Fruit fly (Drosophila melanogaster) whole organism, embryonic: ENCODE measurements around the gene CG31872.

Source experiments
- Ada2b ChIP-seq: fragments of 200-800 bp; sonication (Bioruptor generic); IDR thresholded peaks from 2 replicates; pipeline ENCODE4 v1.3.6; 2022; ENCODE audit warnings: missing biosample characterization, missing genetic modification characterization
- Atf-2 ChIP-seq: fragments of 200-800 bp; sonication (Bioruptor generic); optimal IDR thresholded peaks from 2 replicates; lab custom pipeline; 2016; ENCODE audit warnings: missing biosample characterization, missing genetic modification characterization
- B-H1 ChIP-seq: fragments of 200-800 bp; sonication (Bioruptor generic); IDR thresholded peaks from 3 replicates; pipeline ENCODE4 v1.3.6; 2022; ENCODE audit warnings: missing biosample characterization, missing genetic modification characterization
- BEAF-32 ChIP-seq: fragments of 200-800 bp; sonication (Bioruptor generic); optimal IDR thresholded peaks from 3 replicates; lab custom pipeline; 2017; ENCODE audit warnings: missing biosample characterization, missing genetic modification characterization, mild to moderate bottlenecking, moderate library complexity, missing genetic modification reagents
- CG1024 ChIP-seq: fragments of 200-800 bp; sonication (Bioruptor generic); IDR thresholded peaks from 2 replicates; pipeline ENCODE4 v1.3.6; 2022; ENCODE audit warnings: missing biosample characterization, missing genetic modification characterization
- CG10321 ChIP-seq: fragments of 200-800 bp; sonication (Bioruptor generic); IDR thresholded peaks from 2 replicates; pipeline ENCODE4 v1.3.6; 2022; ENCODE audit warnings: missing biosample characterization, missing genetic modification characterization
- CG10543 ChIP-seq: fragments of 200-800 bp; sonication (Bioruptor generic); optimal IDR thresholded peaks from 3 replicates; lab custom pipeline; 2017; ENCODE audit warnings: missing biosample characterization, mild to moderate bottlenecking, missing genetic modification characterization, moderate library complexity
- CG12236 ChIP-seq: fragments of 200-800 bp; sonication (Bioruptor generic); optimal IDR thresholded peaks from 2 replicates; lab custom pipeline; 2016; ENCODE audit warnings: missing biosample characterization, missing genetic modification characterization
- CG13624 ChIP-seq: fragments of 200-800 bp; sonication (Bioruptor generic); optimal IDR thresholded peaks from 2 replicates; lab custom pipeline; 2016; ENCODE audit warnings: missing biosample characterization, missing genetic modification characterization
- CG14667 ChIP-seq: fragments of 200-800 bp; sonication (Bioruptor generic); IDR thresholded peaks from 2 replicates; pipeline ENCODE4 v1.3.6; 2022; ENCODE audit warnings: missing biosample characterization, missing genetic modification characterization
- CG14860 ChIP-seq: fragments of 200-800 bp; sonication (Bioruptor generic); IDR thresholded peaks from 3 replicates; pipeline ENCODE4 v1.3.6; 2022; ENCODE audit warnings: missing biosample characterization, missing genetic modification characterization; ENCODE audit not compliant: partially characterized antibody
- CG17361 ChIP-seq: fragments of 200-800 bp; sonication (Bioruptor generic); IDR thresholded peaks from 3 replicates; pipeline ENCODE4 v1.3.6; 2022; ENCODE audit warnings: missing biosample characterization, missing genetic modification characterization
- CG2202 ChIP-seq: fragments of 200-800 bp; sonication (Bioruptor generic); optimal IDR thresholded peaks from 2 replicates; lab custom pipeline; 2018; ENCODE audit warnings: missing biosample characterization, mild to moderate bottlenecking, missing genetic modification characterization
- CG32772 ChIP-seq: fragments of 200-800 bp; sonication (Bioruptor generic); IDR thresholded peaks from 2 replicates; pipeline ENCODE4 v1.3.6; 2022; ENCODE audit warnings: missing biosample characterization, missing genetic modification characterization
- CG33213 ChIP-seq: fragments of 200-800 bp; sonication (Bioruptor generic); optimal IDR thresholded peaks from 3 replicates; lab custom pipeline; 2016; ENCODE audit warnings: missing biosample characterization, missing genetic modification characterization
- CG3407 ChIP-seq: fragments of 200-800 bp; sonication (Bioruptor generic); optimal IDR thresholded peaks from 2 replicates; lab custom pipeline; 2018; ENCODE audit warnings: missing biosample characterization, mild to moderate bottlenecking, missing genetic modification characterization
- CG4328 ChIP-seq: fragments of 200-800 bp; sonication (Bioruptor generic); optimal IDR thresholded peaks from 3 replicates; lab custom pipeline; 2017; ENCODE audit warnings: missing biosample characterization, missing genetic modification reagents, missing genetic modification characterization
- CG4617 ChIP-seq: fragments of 200-800 bp; sonication (Bioruptor generic); optimal IDR thresholded peaks from 3 replicates; lab custom pipeline; 2016; ENCODE audit warnings: missing biosample characterization, missing genetic modification characterization, borderline replicate concordance
- CG5180 ChIP-seq: fragments of 200-800 bp; sonication (Bioruptor generic); optimal IDR thresholded peaks from 3 replicates; lab custom pipeline; 2017; ENCODE audit warnings: missing biosample characterization, missing genetic modification characterization, mild to moderate bottlenecking, moderate library complexity, missing genetic modification reagents
- CG7963 ChIP-seq: fragments of 200-800 bp; sonication (Bioruptor generic); IDR thresholded peaks from 3 replicates; pipeline ENCODE4 v1.3.6; 2022; ENCODE audit warnings: missing biosample characterization, missing genetic modification characterization; ENCODE audit not compliant: partially characterized antibody
- CG8388 ChIP-seq: fragments of 200-800 bp; sonication (Bioruptor generic); optimal IDR thresholded peaks from 2 replicates; lab custom pipeline; 2019; ENCODE audit warnings: missing biosample characterization, mild to moderate bottlenecking, missing genetic modification characterization, moderate library complexity
- CG9437 ChIP-seq: fragments of 200-800 bp; sonication (Bioruptor generic); optimal IDR thresholded peaks from 2 replicates; lab custom pipeline; 2018; ENCODE audit warnings: missing biosample characterization, mild to moderate bottlenecking, missing genetic modification characterization
- CG9817 ChIP-seq: fragments of 200-800 bp; sonication (Bioruptor generic); optimal IDR thresholded peaks from 2 replicates; lab custom pipeline; 2018; ENCODE audit warnings: missing biosample characterization, mild to moderate bottlenecking, missing genetic modification characterization, moderate library complexity
- CkIIα-i1 ChIP-seq: fragments of 200-800 bp; sonication (Bioruptor generic); IDR thresholded peaks from 2 replicates; pipeline ENCODE4 v1.3.6; 2022; ENCODE audit warnings: missing biosample characterization, missing genetic modification characterization
- CoRest ChIP-seq: fragments of 200-800 bp; sonication (Bioruptor generic); optimal IDR thresholded peaks from 3 replicates; lab custom pipeline; 2018; ENCODE audit warnings: missing biosample characterization, mild to moderate bottlenecking, missing genetic modification characterization, moderate library complexity
- Dad ChIP-seq: fragments of 200-800 bp; sonication (Bioruptor generic); optimal IDR thresholded peaks from 3 replicates; lab custom pipeline; 2016; ENCODE audit warnings: missing biosample characterization, missing genetic modification characterization
- Ets97D ChIP-seq: fragments of 200-800 bp; sonication (Bioruptor generic); optimal IDR thresholded peaks from 3 replicates; lab custom pipeline; 2016; ENCODE audit warnings: missing biosample characterization, missing genetic modification characterization
- Gug ChIP-seq: fragments of 200-800 bp; sonication (Bioruptor generic); IDR thresholded peaks from 4 replicates; pipeline ENCODE4 v1.3.6; 2022; ENCODE audit warnings: missing biosample characterization, missing genetic modification characterization
- Hey ChIP-seq: fragments of 200-800 bp; sonication (Bioruptor generic); optimal IDR thresholded peaks from 3 replicates; lab custom pipeline; 2018; ENCODE audit warnings: missing biosample characterization, mild to moderate bottlenecking, missing genetic modification characterization
- MESR4 ChIP-seq: fragments of 200-800 bp; sonication (Bioruptor generic); optimal IDR thresholded peaks from 2 replicates; lab custom pipeline; 2018; ENCODE audit warnings: missing biosample characterization, mild to moderate bottlenecking, missing genetic modification characterization, moderate library complexity
- Myb ChIP-seq: fragments of 200-800 bp; sonication (Bioruptor generic); optimal IDR thresholded peaks from 2 replicates; lab custom pipeline; 2016; ENCODE audit warnings: missing biosample characterization, missing genetic modification characterization
- NFAT ChIP-seq: fragments of 200-800 bp; sonication (Bioruptor generic); IDR thresholded peaks from 2 replicates; pipeline ENCODE4 v1.3.6; 2022; ENCODE audit warnings: missing biosample characterization, missing genetic modification characterization
- Spps ChIP-seq: fragments of 200-800 bp; sonication (Bioruptor generic); optimal IDR thresholded peaks from 2 replicates; lab custom pipeline; 2018; ENCODE audit warnings: missing biosample characterization, mild to moderate bottlenecking, missing genetic modification characterization
- bigmax ChIP-seq: fragments of 200-800 bp; sonication (Bioruptor generic); optimal IDR thresholded peaks from 2 replicates; lab custom pipeline; 2018; ENCODE audit warnings: missing biosample characterization, mild to moderate bottlenecking, missing genetic modification characterization
- bsh ChIP-seq, 2 experiments: fragments of 200-800 bp; sonication (Bioruptor generic); optimal IDR thresholded peaks; 2 replicates each; lab custom pipeline; 2017 to 2018; ENCODE audit warnings: mild to moderate bottlenecking in 2 of 2, missing biosample characterization in 2 of 2, missing genetic modification characterization in 2 of 2, moderate library complexity in 1 of 2
- disco-r ChIP-seq: fragments of 200-800 bp; sonication (Bioruptor generic); optimal IDR thresholded peaks from 2 replicates; lab custom pipeline; 2016; ENCODE audit warnings: missing biosample characterization, missing genetic modification characterization
- dpn ChIP-seq, 2 experiments: fragments of 200-800 bp; sonication (Bioruptor generic); optimal IDR thresholded peaks; 3 replicates each; lab custom pipeline; 2016; ENCODE audit warnings: missing biosample characterization in 2 of 2, missing genetic modification characterization in 2 of 2
- eyg ChIP-seq: fragments of 200-800 bp; sonication (Bioruptor generic); optimal IDR thresholded peaks from 3 replicates; lab custom pipeline; 2016; ENCODE audit warnings: missing biosample characterization, missing genetic modification characterization
- jing ChIP-seq: fragments of 200-800 bp; sonication (Bioruptor generic); optimal IDR thresholded peaks from 2 replicates; lab custom pipeline; 2018; ENCODE audit warnings: missing biosample characterization, mild to moderate bottlenecking, missing genetic modification characterization
- lilli ChIP-seq: fragments of 200-800 bp; sonication (Bioruptor generic); optimal IDR thresholded peaks from 3 replicates; lab custom pipeline; 2016; ENCODE audit warnings: missing biosample characterization, missing genetic modification characterization
- onecut ChIP-seq: fragments of 200-800 bp; sonication (Bioruptor generic); IDR thresholded peaks from 2 replicates; pipeline ENCODE4 v1.3.6; 2022; ENCODE audit warnings: missing biosample characterization, missing genetic modification characterization
- pho ChIP-seq: fragments of 200-800 bp; sonication (Bioruptor generic); optimal IDR thresholded peaks from 2 replicates; lab custom pipeline; 2016; ENCODE audit warnings: missing biosample characterization, missing genetic modification characterization
- phol ChIP-seq: fragments of 200-800 bp; sonication (Bioruptor generic); optimal IDR thresholded peaks from 3 replicates; lab custom pipeline; 2018; ENCODE audit warnings: missing biosample characterization, mild to moderate bottlenecking, missing genetic modification characterization, moderate library complexity
- slou ChIP-seq: fragments of 200-800 bp; sonication (Bioruptor generic); optimal IDR thresholded peaks from 3 replicates; lab custom pipeline; 2016; ENCODE audit warnings: missing biosample characterization, missing genetic modification characterization
- so ChIP-seq: fragments of 200-800 bp; sonication (Bioruptor generic); IDR thresholded peaks from 3 replicates; pipeline ENCODE4 v1.3.6; 2022; ENCODE audit warnings: missing biosample characterization, missing genetic modification characterization
- tap ChIP-seq: fragments of 200-800 bp; optimal IDR thresholded peaks from 3 replicates; lab custom pipeline; 2019; ENCODE audit warnings: missing biosample characterization, mild to moderate bottlenecking, missing genetic modification characterization, moderate library complexity
- tin ChIP-seq: fragments of 200-800 bp; sonication (Bioruptor generic); optimal IDR thresholded peaks from 3 replicates; lab custom pipeline; 2016; ENCODE audit warnings: missing biosample characterization, missing genetic modification characterization
- trem ChIP-seq: fragments of 200-800 bp; optimal IDR thresholded peaks from 3 replicates; lab custom pipeline; 2019; ENCODE audit warnings: missing biosample characterization, mild to moderate bottlenecking, missing genetic modification characterization, moderate library complexity
- twi ChIP-seq: fragments of 200-800 bp; optimal IDR thresholded peaks from 2 replicates; lab custom pipeline; 2019; ENCODE audit warnings: missing biosample characterization, mild to moderate bottlenecking, missing genetic modification characterization, moderate library complexity
- wek ChIP-seq: fragments of 200-800 bp; sonication (Bioruptor generic); optimal IDR thresholded peaks from 3 replicates; lab custom pipeline; 2018; ENCODE audit warnings: missing biosample characterization, mild to moderate bottlenecking, missing genetic modification characterization, moderate library complexity
- zf30C ChIP-seq: fragments of 200-800 bp; sonication (Bioruptor generic); optimal IDR thresholded peaks from 3 replicates; lab custom pipeline; 2018; ENCODE audit warnings: missing biosample characterization, mild to moderate bottlenecking, missing genetic modification characterization

The CG31872 gene

DNA sequence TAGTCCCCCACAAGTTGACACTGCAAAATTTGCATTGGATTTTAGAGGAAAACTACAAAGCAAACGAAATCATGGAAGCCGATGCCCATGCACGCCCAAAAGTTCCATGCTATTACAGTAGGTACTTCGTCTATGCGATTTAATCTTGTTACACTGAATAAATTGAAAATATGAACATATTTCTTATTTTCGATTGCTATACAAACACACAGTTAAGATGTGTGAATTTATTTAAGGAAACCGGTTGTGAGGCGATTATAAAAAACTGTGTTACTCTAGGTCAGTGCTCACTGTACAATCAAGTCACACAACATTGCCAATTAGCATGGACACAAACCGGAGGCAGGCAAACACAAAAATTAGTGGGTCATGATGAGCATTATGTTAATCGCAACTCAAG, 25.9 kb downstream of the CG31872 start (continued):
- TF ChIP-seq Spps (no peak), wek (GFP tag; lab: Kevin White, UChicago) (peak; percentile 56), CkIIα-i1 (GFP tag; lab: Robert Waterston, UW) (peak; percentile 84), twi (tag; lab: Kevin White, UChicago) (no peak), CG12236 (GFP tag; lab: Kevin White, UChicago) (peak; percentile 57), lilli (GFP tag; lab: Kevin White, UChicago) (peak; percentile 85), CG33213 (GFP tag; lab: Kevin White, UChicago) (peak; percentile 36), CG1024 (peak; percentile 80), CG2202 (tag; lab: Kevin White, UChicago) (no peak), CG10543 (GFP tag; lab: Kevin White, UChicago) (no peak), tap (tag; lab: Kevin White, UChicago) (peak; percentile 80), Ada2b (GFP tag; lab: Robert Waterston, UW) (peak; percentile 92), CG4617 (GFP tag; lab: Kevin White, UChicago) (peak; percentile 31), tin (GFP tag; lab: Kevin White, UChicago) (peak; percentile 74), bigmax (no peak), BEAF-32 (GFP tag; lab: Kevin White, UChicago) (no peak), B-H1 (peak; percentile 61), disco-r (peak; percentile 77), CG32772 (GFP tag; lab: Robert Waterston, UW) (peak; percentile 82), NFAT (GFP tag; lab: Robert Waterston, UW) (peak; percentile 78), jing (GFP tag; lab: Kevin White, UChicago) (peak; percentile 70), trem (tag; lab: Kevin White, UChicago) (peak; percentile 5), dpn (GFP tag; optimal IDR thresholded peaks at IDR 0.05; lab: Kevin White, UChicago) (peak; percentile 70 to 88), Ets97D (GFP tag; lab: Kevin White, UChicago) (no peak), CG14667 (GFP tag; lab: Robert Waterston, UW) (peak; percentile 84), CoRest (tag; lab: Kevin White, UChicago) (peak; percentile 78), CG3407 (GFP tag; lab: Kevin White, UChicago) (peak; percentile 43), CG10321 (peak; percentile 48; the same call in 1 of the 2 replicates), CG9437 (peak; percentile 62), slou (GFP tag; lab: Kevin White, UChicago) (peak; percentile 61), Atf-2 (GFP tag; lab: Kevin White, UChicago) (peak; percentile 74), onecut (GFP tag; lab: Robert Waterston, UW) (peak; percentile 61), CG14860 (GFP tag; lab: Robert Waterston, UW) (no peak), eyg (GFP tag; lab: Kevin White, UChicago) (peak; percentile 63), CG5180 (GFP tag; lab: Kevin White, UChicago) (peak; percentile 59), Myb (peak; percentile 53), phol (tag; lab: Kevin White, UChicago) (peak; percentile 71), CG9817 (tag; lab: Kevin White, UChicago) (peak; percentile 71), bsh (GFP tag; optimal IDR thresholded peaks at IDR 0.05; lab: Kevin White, UChicago) (peak in 1 of 2 experiments; percentile 74), MESR4 (no peak), CG8388 (peak; percentile 63), zf30C (GFP tag; lab: Kevin White, UChicago) (no peak), Gug (GFP tag; lab: Robert Waterston, UW) (peak; percentile 82), CG13624 (GFP tag; lab: Kevin White, UChicago) (peak; percentile 79), so (GFP tag; lab: Robert Waterston, UW) (peak; percentile 86), CG7963 (no peak), Hey (no peak), Dad (GFP tag; lab: Kevin White, UChicago) (peak; percentile 68), pho (GFP tag; lab: Kevin White, UChicago) (peak; percentile 56), CG4328 (GFP tag; lab: Kevin White, UChicago) (no peak), CG17361 (GFP tag; lab: Robert Waterston, UW) (peak; percentile 74)
